Fruit fly (Drosophila melanogaster): Measurements from ENCODE around the gene CG8578.

The CG8578 gene

dm6 chrX:15817823-15818222 is 26.5 kb upstream of the CG8578 start (continued):
- TF ChIP-seq Opbp (GFP tag; IDR thresholded peaks at IDR 0.05; ENCODE audit: partially characterized antibody), result peak; percentile 37; the same call in 2 of the 3 replicates

DNA sequence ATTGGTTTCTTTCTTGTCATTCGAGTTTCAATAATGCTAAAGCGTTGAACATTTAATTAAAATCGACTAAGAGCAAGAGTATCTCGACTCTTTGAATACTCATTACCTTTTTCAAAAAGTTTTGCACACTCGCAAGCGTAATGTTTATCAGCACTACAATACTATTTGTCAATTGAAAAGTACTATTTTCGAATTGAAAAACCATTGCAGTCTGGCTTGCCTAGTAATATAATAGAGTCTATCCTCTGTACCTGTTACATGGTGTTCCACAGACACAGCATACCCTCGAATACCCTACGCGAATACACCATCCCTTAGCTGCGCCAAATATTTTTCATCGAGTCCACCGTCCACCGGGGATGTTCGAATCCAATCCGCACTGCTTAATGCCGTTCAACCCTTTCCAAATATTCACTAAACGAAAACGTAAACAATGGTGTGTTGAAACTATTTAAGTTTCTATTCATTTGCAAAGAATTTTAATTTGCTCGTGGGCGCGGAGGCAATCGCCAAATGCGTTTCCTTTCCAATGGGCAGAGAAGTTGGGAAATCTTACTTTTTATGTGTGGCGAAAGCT is 25.6 kb upstream of the CG8578 start:
- no peak for TF ChIP-seq CG12391 (tag; optimal IDR thresholded peaks at IDR 0.05)
- TF ChIP-seq Med (GFP tag), result peak; percentile 82
- no peak for TF ChIP-seq sima (GFP tag; optimal IDR thresholded peaks at IDR 0.05)
- no peak for TF ChIP-seq z (GFP tag; IDR thresholded peaks at IDR 0.05)
- TF ChIP-seq CG17328 (GFP tag; IDR thresholded peaks at IDR 0.05), result peak; percentile 40; the same call in 1 of the 2 replicates
- TF ChIP-seq CG17829 (tag; optimal IDR thresholded peaks at IDR 0.05), result peak; percentile 8
- peak; percentile 43 for TF ChIP-seq Xbp1 (GFP tag; optimal IDR thresholded peaks at IDR 0.05)
- TF ChIP-seq CG8281 (tag; optimal IDR thresholded peaks at IDR 0.05), result no peak
- TF ChIP-seq CG2199 (GFP tag; IDR thresholded peaks at IDR 0.05), result peak; percentile 55; the same call in 1 of the 3 replicates
- TF ChIP-seq chm (GFP tag; IDR thresholded peaks at IDR 0.05), result no peak
- TF ChIP-seq CG8089 (GFP tag; optimal IDR thresholded peaks at IDR 0.05), result no peak
- peak in 1 of 2 experiments; percentile 22 for TF ChIP-seq chif (GFP tag; optimal IDR thresholded peaks at IDR 0.05)
- no peak for TF ChIP-seq btn (GFP tag; optimal IDR thresholded peaks at IDR 0.05)
- TF ChIP-seq Dbx (GFP tag; IDR thresholded peaks at IDR 0.05), result 0 out of 3 replicates have a peak, but pooled peaks have one; percentile 19
- TF ChIP-seq lola (GFP tag; optimal IDR thresholded peaks at IDR 0.05), result peak in 1 of 3 experiments; percentile 43
- no peak for TF ChIP-seq disco-r (GFP tag; optimal IDR thresholded peaks at IDR 0.05)
- peak; percentile 42 for TF ChIP-seq Ptx1 (GFP tag; IDR thresholded peaks at IDR 0.05)
- TF ChIP-seq CG10366 (GFP tag; IDR thresholded peaks at IDR 0.05), result 0 out of 2 replicates have a peak, but pooled peaks have one; percentile 16
- TF ChIP-seq nerfin-1 (tag; optimal IDR thresholded peaks at IDR 0.05), result peak; percentile 26
- peak; percentile 4 for TF ChIP-seq CG15601 (tag; optimal IDR thresholded peaks at IDR 0.05)
- TF ChIP-seq Mes4 (GFP tag; optimal IDR thresholded peaks at IDR 0.05), result no peak
- 0 out of 2 replicates have a peak, but pooled peaks have one; percentile 21 for TF ChIP-seq ap (GFP tag; IDR thresholded peaks at IDR 0.05)
- peak; percentile 1 for TF ChIP-seq Ssrp (tag; optimal IDR thresholded peaks at IDR 0.05)
- 0 out of 2 replicates have a peak, but pooled peaks have one; percentile 6 for TF ChIP-seq CG14441 (GFP tag; IDR thresholded peaks at IDR 0.05)
- TF ChIP-seq sens (GFP tag), result peak; percentile 89
- TF ChIP-seq jumu (GFP tag; optimal IDR thresholded peaks at IDR 0.05), result peak; percentile 8
- TF ChIP-seq Hr39 (optimal IDR thresholded peaks at IDR 0.05), result no peak
- no peak for TF ChIP-seq CG11696 (GFP tag; IDR thresholded peaks at IDR 0.05)
- peak; percentile 26 for TF ChIP-seq Chrac-16 (GFP tag; optimal IDR thresholded peaks at IDR 0.05)
- TF ChIP-seq cg (GFP tag; optimal IDR thresholded peaks at IDR 0.05), result no peak
- peak; percentile 50; the same call in 1 of the 2 replicates for TF ChIP-seq slbo (GFP tag; IDR thresholded peaks at IDR 0.05)
- TF ChIP-seq zfh1 (GFP tag; IDR thresholded peaks at IDR 0.05), result 0 out of 3 replicates have a peak, but pooled peaks have one; percentile 39
- TF ChIP-seq CG10209 (GFP tag; optimal IDR thresholded peaks at IDR 0.05), result no peak
- peak; percentile 43 for TF ChIP-seq CG17359 (tag; optimal IDR thresholded peaks at IDR 0.05)
- peak; percentile 1 for TF ChIP-seq HLH54F (GFP tag; optimal IDR thresholded peaks at IDR 0.05)
- peak; percentile 94 for TF ChIP-seq Ets65A (GFP tag)
- peak; percentile 39 for TF ChIP-seq D19A (tag; optimal IDR thresholded peaks at IDR 0.05)
- peak; percentile 33; the same call in 1 of the 2 replicates for TF ChIP-seq CG32532 (GFP tag; IDR thresholded peaks at IDR 0.05)
- peak; percentile 13 for TF ChIP-seq CG17385 (GFP tag; optimal IDR thresholded peaks at IDR 0.05)
- TF ChIP-seq Ada2b (GFP tag; IDR thresholded peaks at IDR 0.05), result peak; percentile 39; the same call in 1 of the 2 replicates
- TF ChIP-seq lov (optimal IDR thresholded peaks at IDR 0.05), result no peak
- 0 out of 3 replicates have a peak, but pooled peaks have one; percentile 37 for TF ChIP-seq lov (GFP tag; IDR thresholded peaks at IDR 0.05)
- peak; percentile 70 for TF ChIP-seq Kr (GFP tag; optimal IDR thresholded peaks at IDR 0.05)
- no peak for TF ChIP-seq inv (GFP tag; IDR thresholded peaks at IDR 0.05; ENCODE audit: partially characterized antibody)
- peak; percentile 11 for TF ChIP-seq Camta (GFP tag; optimal IDR thresholded peaks at IDR 0.05)
- TF ChIP-seq pros (GFP tag; optimal IDR thresholded peaks at IDR 0.05), result peak; percentile 41
- peak; percentile 42 for TF ChIP-seq phol (tag; optimal IDR thresholded peaks at IDR 0.05)

All from whole organism, embryonic.